Worm (Caenorhabditis elegans) whole organism, L4 larva: ENCODE results near the gene epg-3.

Experiments
- D1046.2 ChIP-seq: fragments of 200-800 bp; sonication (Bioruptor generic); IDR thresholded peaks from 2 replicates; pipeline ENCODE4 v1.3.6; 2022; ENCODE audit warnings: missing genetic modification characterization, missing compliant biosample characterization
- F49E8.2 ChIP-seq: sonication (generic microtip); optimal IDR thresholded peaks from 2 replicates; lab custom pipeline; 2016; ENCODE audit warnings: missing compliant biosample characterization, mild to moderate bottlenecking, missing genetic modification characterization, borderline replicate concordance
- Y48G9A.11 ChIP-seq: fragments of 200-800 bp; sonication (Bioruptor generic); IDR thresholded peaks from 2 replicates; pipeline ENCODE4 v1.3.6; 2022; ENCODE audit warnings: missing genetic modification reagents, missing genetic modification characterization, missing compliant biosample characterization
- Y5F2A.4 ChIP-seq: fragments of 200-800 bp; sonication (Bioruptor generic); optimal IDR thresholded peaks from 2 replicates; lab custom pipeline; 2018; ENCODE audit warnings: mild to moderate bottlenecking, missing genetic modification characterization, missing compliant biosample characterization
- aha-1 ChIP-seq: fragments of 150-350 bp; peaks from one replicate; lab custom pipeline; 2014; ENCODE audit warnings: missing biosample characterization, missing genetic modification characterization
- aly-2 ChIP-seq: sonication (generic microtip); optimal IDR thresholded peaks from 2 replicates; lab custom pipeline; 2018; ENCODE audit warnings: missing biosample characterization, missing genetic modification characterization
- ceh-20 ChIP-seq: fragments of 200-800 bp; sonication (Bioruptor generic); IDR thresholded peaks from 2 replicates; pipeline ENCODE4 v1.3.6; 2022; ENCODE audit warnings: missing genetic modification reagents, missing genetic modification characterization, missing compliant biosample characterization
- ceh-32 ChIP-seq: sonication (generic microtip); optimal IDR thresholded peaks from 2 replicates; lab custom pipeline; 2016; ENCODE audit warnings: mild to moderate bottlenecking, missing genetic modification characterization, missing compliant biosample characterization; ENCODE audit not compliant: poor library complexity
- ceh-44 ChIP-seq: fragments of 200-800 bp; sonication (Bioruptor generic); IDR thresholded peaks from 2 replicates; pipeline ENCODE4 v1.3.6; 2022; ENCODE audit warnings: missing genetic modification reagents, missing genetic modification characterization, missing compliant biosample characterization
- ces-1 ChIP-seq: fragments of 150-350 bp; sonication (generic microtip); optimal IDR thresholded peaks from 4 replicates; lab custom pipeline; 2014; ENCODE audit warnings: missing biosample characterization, missing genetic modification reagents, missing genetic modification characterization
- cey-2 ChIP-seq: sonication (generic microtip); optimal IDR thresholded peaks from 3 replicates; lab custom pipeline; 2017; ENCODE audit warnings: missing genetic modification characterization, mild to moderate bottlenecking, missing compliant biosample characterization, antibody characterized with exemption, borderline replicate concordance; ENCODE audit not compliant: insufficient read depth
- duxl-1 ChIP-seq: sonication (generic microtip); optimal IDR thresholded peaks from 2 replicates; lab custom pipeline; 2016; ENCODE audit warnings: mild to moderate bottlenecking, missing genetic modification characterization, moderate library complexity, missing compliant biosample characterization; ENCODE audit not compliant: poor library complexity
- dve-1 ChIP-seq: sonication (generic microtip); optimal IDR thresholded peaks from 2 replicates; lab custom pipeline; 2017; ENCODE audit warnings: antibody characterized with exemption, mild to moderate bottlenecking, missing genetic modification characterization, missing compliant biosample characterization; ENCODE audit not compliant: insufficient read depth
- fkh-10 ChIP-seq: fragments of 150-350 bp; optimal IDR thresholded peaks from 2 replicates; lab custom pipeline; 2014; ENCODE audit warnings: missing biosample characterization, missing genetic modification reagents, missing genetic modification characterization
- hif-1 ChIP-seq, 2 experiments: sonication (generic microtip); optimal IDR thresholded peaks; 2 replicates each; lab custom pipeline; 2016 to 2017; ENCODE audit warnings: missing compliant biosample characterization in 2 of 2, missing genetic modification characterization in 2 of 2, missing genetic modification reagents in 2 of 2, missing genotype in 2 of 2, mild to moderate bottlenecking in 1 of 2
- hlh-11 ChIP-seq: fragments of 200-800 bp; sonication (Bioruptor generic); optimal IDR thresholded peaks from 2 replicates; lab custom pipeline; 2018; ENCODE audit warnings: mild to moderate bottlenecking, missing genetic modification characterization, missing compliant biosample characterization
- hlh-30 ChIP-seq: sonication (generic microtip); optimal IDR thresholded peaks from 2 replicates; lab custom pipeline; 2017; ENCODE audit warnings: antibody characterized with exemption, mild to moderate bottlenecking, missing genetic modification characterization, missing compliant biosample characterization; ENCODE audit not compliant: insufficient read depth
- hmg-1.1 ChIP-seq: fragments of 200-800 bp; sonication (Bioruptor generic); IDR thresholded peaks from 2 replicates; pipeline ENCODE4 v1.3.6; 2022; ENCODE audit warnings: missing genetic modification reagents, missing genetic modification characterization, missing compliant biosample characterization
- lin-29 ChIP-seq: fragments of 200-800 bp; sonication (Bioruptor generic); IDR thresholded peaks from 2 replicates; pipeline ENCODE4 v1.3.6; 2022; ENCODE audit warnings: missing genetic modification reagents, missing genetic modification characterization, missing compliant biosample characterization
- lin-39 ChIP-seq: fragments of 150-350 bp; optimal IDR thresholded peaks from 2 replicates; lab custom pipeline; 2014; ENCODE audit warnings: missing biosample characterization, missing genetic modification reagents, missing genetic modification characterization
- lsy-2 ChIP-seq, 2 experiments: fragments of 150-350 bp in 1 of 2; sonication (generic microtip) in 1 of 2; optimal IDR thresholded peaks; 2 replicates each; lab custom pipeline; 2014 to 2017; ENCODE audit warnings: missing biosample characterization in 2 of 2, missing genetic modification characterization in 2 of 2
- madf-9 ChIP-seq: fragments of 200-800 bp; sonication (Bioruptor generic); conservative IDR thresholded peaks from 2 replicates; pipeline ENCODE4 v1.3.6; 2022; ENCODE audit warnings: missing genetic modification reagents, missing genetic modification characterization, missing compliant biosample characterization
- nhr-11 ChIP-seq: fragments of 150-350 bp; optimal IDR thresholded peaks from 2 replicates; lab custom pipeline; 2014; ENCODE audit warnings: missing biosample characterization, missing genetic modification characterization
- nhr-25 ChIP-seq: sonication (generic microtip); optimal IDR thresholded peaks from 2 replicates; lab custom pipeline; 2017; ENCODE audit warnings: missing genetic modification characterization, mild to moderate bottlenecking, missing compliant biosample characterization, antibody characterized with exemption, moderate library complexity, borderline replicate concordance; ENCODE audit not compliant: insufficient read depth
- nhr-48 ChIP-seq: sonication (generic microtip); optimal IDR thresholded peaks from 2 replicates; lab custom pipeline; 2016; ENCODE audit warnings: mild to moderate bottlenecking, missing genetic modification characterization, missing compliant biosample characterization
- pha-4 ChIP-seq, 2 experiments: fragments of 150-350 bp in 1 of 2; fragments of 200-800 bp in 1 of 2; sonication (Bioruptor generic) in 1 of 2; IDR thresholded peaks in 1 of 2; optimal IDR thresholded peaks in 1 of 2; 2 replicates each; pipeline versions ENCODE4 v1.3.6 to Lab custom; 2014 to 2022; ENCODE audit warnings: missing genetic modification characterization in 2 of 2, missing genetic modification reagents in 2 of 2, missing biosample characterization in 1 of 2, missing compliant biosample characterization in 1 of 2
- pqm-1 ChIP-seq: sonication (generic microtip); optimal IDR thresholded peaks from 2 replicates; lab custom pipeline; 2017; ENCODE audit warnings: missing biosample characterization, missing genetic modification characterization
- sdz-12 ChIP-seq: fragments of 200-800 bp; sonication (Bioruptor generic); optimal IDR thresholded peaks from 2 replicates; lab custom pipeline; 2018; ENCODE audit warnings: mild to moderate bottlenecking, missing genetic modification characterization, missing compliant biosample characterization
- set-16 ChIP-seq: fragments of 200-800 bp; sonication (Bioruptor generic); IDR thresholded peaks from 2 replicates; pipeline ENCODE4 v1.3.6; 2022; ENCODE audit warnings: missing genetic modification reagents, missing genetic modification characterization, missing compliant biosample characterization
- tag-97 ChIP-seq: fragments of 200-800 bp; sonication (Bioruptor generic); IDR thresholded peaks from 2 replicates; pipeline ENCODE4 v1.3.6; 2022; ENCODE audit warnings: missing genetic modification characterization, missing compliant biosample characterization
- unc-62 ChIP-seq, 3 experiments: fragments of 150-350 bp in 1 of 3; sonication (generic microtip); optimal IDR thresholded peaks in 2 of 3; peaks in 1 of 3; 1 replicate in 1 of 3; 2 replicates in 2 of 3; lab custom pipeline; 2014 to 2017; ENCODE audit warnings: missing biosample characterization in 3 of 3, missing genetic modification characterization in 3 of 3, missing genetic modification reagents in 3 of 3, missing genotype in 1 of 3
- vab-7 ChIP-seq: fragments of 200-800 bp; sonication (Bioruptor generic); IDR thresholded peaks from 2 replicates; pipeline ENCODE4 v1.3.6; 2022; ENCODE audit warnings: missing genetic modification reagents, missing genetic modification characterization, missing compliant biosample characterization

The epg-3 gene

DNA sequence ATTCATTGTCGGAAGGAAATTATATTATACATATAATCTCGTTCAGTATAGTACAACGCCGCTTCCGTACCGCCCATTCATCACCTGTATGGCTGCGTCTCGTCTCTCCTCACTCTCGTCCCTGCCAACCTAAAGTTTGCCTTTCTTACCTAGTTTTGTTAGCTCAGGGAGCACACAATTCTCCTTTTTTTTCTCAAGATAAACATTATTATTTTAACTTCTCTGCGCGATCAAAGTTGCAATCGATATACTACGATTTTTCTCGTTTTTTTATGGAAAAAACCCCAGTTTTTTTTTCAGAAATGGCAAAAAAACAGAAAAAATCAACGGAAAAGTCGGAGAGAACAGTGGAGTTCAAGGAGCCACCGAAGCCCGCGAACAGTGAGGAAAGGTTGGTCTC lies at the start of gene epg-3:
epg-3 (plus strand) TSS at position 301 of the 400 bp plus-strand sequence.
- TF ChIP-seq sdz-12 (GFP tag; lab: Kevin White, UChicago) (no peak), ceh-20 (GFP tag; lab: Robert Waterston, UW) (no peak), aha-1 (tag; lab: Kevin White, UChicago) (peak; percentile 72), unc-62 (GFP tag; optimal IDR thresholded peaks at IDR 0.05 in 1 of 2; lab: Kevin White, UChicago) (peak in 1 of 2 experiments; percentile 44), unc-62 (tag; optimal IDR thresholded peaks at IDR 0.05; lab: Kevin White, UChicago) (no peak), pqm-1 (tag; lab: Kevin White, UChicago) (no peak), lin-39 (tag; lab: Kevin White, UChicago) (no peak)

ce11 chrIII:12885153-12885552 lies 49.4 kb upstream of the epg-3 start:
- TF ChIP-seq ceh-32 (tag; lab: Kevin White, UChicago) = no peak
- TF ChIP-seq F49E8.2 (tag; lab: Kevin White, UChicago) = no peak
- TF ChIP-seq aly-2 = no peak
- peak; percentile 19; the same call in 1 of the 2 replicates for TF ChIP-seq set-16 (GFP tag; lab: Robert Waterston, UW)

ce11 chrIII:12891580-12891979 lies 42.9 kb upstream of the epg-3 start, which contains the start of the genes Y37D8A.29 and unc-71:
Gene Y37D8A.29, minus strand, starts transcription at chrIII:12891680.
Gene unc-71, minus strand, starts transcription at chrIII:12891738.
- TF ChIP-seq unc-62 (GFP tag; optimal IDR thresholded peaks at IDR 0.05 in 1 of 2; lab: Kevin White, UChicago) (peak in 1 of 2 experiments; percentile 20), unc-62 (tag; optimal IDR thresholded peaks at IDR 0.05; lab: Kevin White, UChicago) (no peak), lsy-2 (tag; optimal IDR thresholded peaks at IDR 0.05; lab: Kevin White, UChicago) (no peak), hmg-1.1 (GFP tag; lab: Robert Waterston, UW) (no peak)

ce11 chrIII:12892767-12893166 lies 41.8 kb upstream of the epg-3 start:
- no peak for TF ChIP-seq nhr-11 (tag; lab: Kevin White, UChicago)
- peak; percentile 46 for TF ChIP-seq fkh-10 (GFP tag; lab: Kevin White, UChicago)

DNA sequence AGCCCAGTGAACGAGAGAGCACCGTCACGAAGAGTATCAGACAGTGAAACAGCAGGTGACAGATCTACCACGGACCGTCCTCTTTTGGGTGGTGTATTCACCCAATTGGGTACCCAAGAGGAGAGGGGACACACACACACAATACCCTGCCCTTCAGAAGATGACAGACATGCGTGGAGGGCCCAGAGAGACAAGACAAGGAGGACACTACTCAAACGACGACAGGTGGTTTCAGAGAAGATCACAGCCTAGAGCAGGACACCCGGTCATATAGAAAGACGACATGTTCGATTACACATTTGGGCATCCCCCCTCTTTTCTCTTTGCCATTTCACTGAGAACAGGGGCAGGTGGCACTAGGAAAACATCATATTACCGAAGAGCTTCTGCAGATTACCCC lies 40.3 kb upstream of the epg-3 start:
- TF ChIP-seq lin-29 (GFP tag; lab: Robert Waterston, UW) (no peak), unc-62 (GFP tag; optimal IDR thresholded peaks at IDR 0.05 in 1 of 2; lab: Kevin White, UChicago) (peak in 1 of 2 experiments; percentile 50), unc-62 (tag; optimal IDR thresholded peaks at IDR 0.05; lab: Kevin White, UChicago) (no peak)

DNA sequence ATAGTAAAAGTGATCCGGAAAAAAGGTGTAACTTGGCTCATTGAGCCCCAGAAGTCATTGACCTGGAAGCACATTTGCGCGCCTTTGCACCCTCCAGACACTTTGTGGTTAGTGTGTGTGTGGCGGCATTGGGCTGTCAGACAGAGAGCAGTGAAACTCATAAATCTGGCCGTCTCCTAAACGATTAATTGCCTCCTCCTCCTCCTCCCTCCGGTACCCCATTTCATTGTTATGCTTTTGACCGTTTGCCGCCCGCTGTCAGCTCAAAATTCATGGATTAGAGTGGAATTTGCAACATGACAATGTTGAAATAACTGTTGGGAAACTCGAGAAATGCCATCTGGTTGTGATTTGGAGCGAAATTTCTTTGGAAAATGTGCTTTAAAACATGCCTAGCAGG lies 30.5 kb upstream of the epg-3 start:
- TF ChIP-seq cey-2 (tag; lab: Kevin White, UChicago) (no peak), unc-62 (GFP tag; optimal IDR thresholded peaks at IDR 0.05 in 1 of 2; lab: Kevin White, UChicago) (peak in 1 of 2 experiments; percentile 69), unc-62 (tag; optimal IDR thresholded peaks at IDR 0.05; lab: Kevin White, UChicago) (no peak)

- peak; percentile 92 for TF ChIP-seq D1046.2
- peak; percentile 99 for TF ChIP-seq fkh-10 (GFP tag; lab: Kevin White, UChicago)
- TF ChIP-seq Y5F2A.4 (GFP tag; lab: Kevin White, UChicago) = peak; percentile 92
- peak; percentile 100 for TF ChIP-seq aha-1 (tag; lab: Kevin White, UChicago)
- TF ChIP-seq vab-7 (GFP tag; lab: Robert Waterston, UW) = peak; percentile 97
- TF ChIP-seq pha-4 (GFP tag; IDR thresholded peaks at IDR 0.05; lab: Robert Waterston, UW) = peak; percentile 99
- TF ChIP-seq pha-4 (tag; optimal IDR thresholded peaks at IDR 0.05; lab: Kevin White, UChicago) = peak; percentile 99
- peak; percentile 90 for TF ChIP-seq Y48G9A.11 (GFP tag; lab: Robert Waterston, UW)
- peak; percentile 99 for TF ChIP-seq hlh-11 (tag; lab: Kevin White, UChicago)
- TF ChIP-seq hif-1 (tag; optimal IDR thresholded peaks at IDR 0.05; lab: Kevin White, UChicago) = peak; percentile 85 to 96
- TF ChIP-seq ces-1 (GFP tag; lab: Kevin White, UChicago) = peak; percentile 89
- TF ChIP-seq nhr-25 (tag; lab: Kevin White, UChicago) = peak; percentile 96
- TF ChIP-seq dve-1 (tag; lab: Kevin White, UChicago) = peak; percentile 100
- TF ChIP-seq duxl-1 (tag; lab: Kevin White, UChicago) = peak; percentile 97
- TF ChIP-seq ceh-20 (GFP tag; lab: Robert Waterston, UW) = peak; percentile 99
- TF ChIP-seq ceh-32 (tag; lab: Kevin White, UChicago) = peak; percentile 85
- peak; percentile 90 for TF ChIP-seq ceh-44 (GFP tag; lab: Robert Waterston, UW)
- TF ChIP-seq lsy-2 (tag; optimal IDR thresholded peaks at IDR 0.05; lab: Kevin White, UChicago) = peak; percentile 100
- TF ChIP-seq tag-97 (GFP tag; lab: Robert Waterston, UW) = 0 out of 2 replicates have a peak, but pooled peaks have one; percentile 59
- TF ChIP-seq madf-9 = peak; percentile 98
- peak; percentile 98 for TF ChIP-seq hlh-30 (tag; lab: Kevin White, UChicago)
- peak; percentile 95 for TF ChIP-seq nhr-48 (tag; lab: Kevin White, UChicago)
- TF ChIP-seq pqm-1 (tag; lab: Kevin White, UChicago) = peak; percentile 50
Observed at ce11 chrIII:12904987-12905541, 29.5 kb upstream of the epg-3 start, which contains the start of gene cox-5A. Gene cox-5A, plus strand, starts transcription at chrIII:12905491.
